Fruit fly (Drosophila melanogaster): ENCODE measurements around the gene RasGAP1.

RasGAP1 gene

dm6 chr3L:9847420-9847977 is 7.6 kb downstream of the RasGAP1 start (continued):
- TF ChIP-seq Dp (GFP tag; optimal IDR thresholded peaks at IDR 0.05) (no peak), CG12219 (GFP tag; optimal IDR thresholded peaks at IDR 0.05) (peak; percentile 19), jigr1 (GFP tag; IDR thresholded peaks at IDR 0.05) (no peak), dmrt99B (tag; optimal IDR thresholded peaks at IDR 0.05) (peak; percentile 61), CG17385 (GFP tag; optimal IDR thresholded peaks at IDR 0.05) (peak; percentile 56), gcm (GFP tag; optimal IDR thresholded peaks at IDR 0.05) (no peak), CG8924 (tag; optimal IDR thresholded peaks at IDR 0.05) (peak; percentile 41), Max (GFP tag; optimal IDR thresholded peaks at IDR 0.05) (no peak), CG7987 (GFP tag; optimal IDR thresholded peaks at IDR 0.05) (peak; percentile 19), BEAF-32 (GFP tag; optimal IDR thresholded peaks at IDR 0.05) (no peak), Fer1 (GFP tag; optimal IDR thresholded peaks at IDR 0.05) (peak; percentile 60), disco-r (GFP tag; optimal IDR thresholded peaks at IDR 0.05) (no peak), CG17328 (GFP tag; IDR thresholded peaks at IDR 0.05) (no peak), Neu2 (GFP tag; optimal IDR thresholded peaks at IDR 0.05; ENCODE audit: borderline replicate concordance) (no peak), abd-A (tag; optimal IDR thresholded peaks at IDR 0.05) (peak; percentile 75), Dfd (GFP tag; optimal IDR thresholded peaks at IDR 0.05) (no peak), CG9817 (tag; optimal IDR thresholded peaks at IDR 0.05) (peak; percentile 55), CG11247 (GFP tag; IDR thresholded peaks at IDR 0.05) (peak; percentile 58), ci (GFP tag; IDR thresholded peaks at IDR 0.05) (peak; percentile 38; the same call in 1 of the 3 replicates), CG13624 (GFP tag; optimal IDR thresholded peaks at IDR 0.05) (peak; percentile 73), ham (GFP tag; IDR thresholded peaks at IDR 0.05) (no peak), CG30403 (GFP tag; optimal IDR thresholded peaks at IDR 0.05) (peak; percentile 46), CG17612 (GFP tag; IDR thresholded peaks at IDR 0.05) (no peak), sqz (GFP tag; optimal IDR thresholded peaks at IDR 0.05) (peak; percentile 47), gt (GFP tag; IDR thresholded peaks at IDR 0.05) (0 out of 2 replicates have a peak, but pooled peaks have one; percentile 8), seq (GFP tag; IDR thresholded peaks at IDR 0.05) (peak; percentile 49; the same call in 1 of the 2 replicates), Hey (tag; optimal IDR thresholded peaks at IDR 0.05) (no peak), Lhr (GFP tag; optimal IDR thresholded peaks at IDR 0.05) (no peak), btn (GFP tag; optimal IDR thresholded peaks at IDR 0.05) (no peak), Fer2 (tag; optimal IDR thresholded peaks at IDR 0.05) (no peak), emc (GFP tag; optimal IDR thresholded peaks at IDR 0.05) (no peak), Poxn (GFP tag; IDR thresholded peaks at IDR 0.05) (no peak), Rx (GFP tag; IDR thresholded peaks at IDR 0.05) (no peak), MTF-1 (GFP tag; optimal IDR thresholded peaks at IDR 0.05; ENCODE audit: borderline replicate concordance) (no peak), CG4730 (GFP tag; IDR thresholded peaks at IDR 0.05) (no peak), caup (GFP tag; optimal IDR thresholded peaks at IDR 0.05; ENCODE audit: severe bottlenecking) (peak; percentile 64), lbe (GFP tag; optimal IDR thresholded peaks at IDR 0.05) (no peak), CG15696 (tag; optimal IDR thresholded peaks at IDR 0.05) (no peak), CG10209 (GFP tag; optimal IDR thresholded peaks at IDR 0.05) (peak; percentile 46), CG3726 (GFP tag; IDR thresholded peaks at IDR 0.05) (no peak), CG33213 (GFP tag; optimal IDR thresholded peaks at IDR 0.05) (no peak), ara (GFP tag; IDR thresholded peaks at IDR 0.05) (no peak), Stat92E (GFP tag; optimal IDR thresholded peaks at IDR 0.05) (no peak), CG7556 (GFP tag; optimal IDR thresholded peaks at IDR 0.05) (no peak), CG12769 (tag; optimal IDR thresholded peaks at IDR 0.05) (peak; percentile 79), Bgb (GFP tag; IDR thresholded peaks at IDR 0.05; ENCODE audit: partially characterized antibody) (no peak), CG3163 (GFP tag; optimal IDR thresholded peaks at IDR 0.05) (no peak), so (GFP tag; IDR thresholded peaks at IDR 0.05) (no peak), kni (GFP tag; optimal IDR thresholded peaks at IDR 0.05) (no peak), CG8388 (GFP tag; optimal IDR thresholded peaks at IDR 0.05) (no peak)

Measured in whole organism, embryonic.